Fruit fly (Drosophila melanogaster) whole organism: ENCODE data around the gene CG18094.

Experiments used
- CG8478 ChIP-seq: fragments of >200 bp; optimal IDR thresholded peaks from 2 replicates; lab custom pipeline; 2018; ENCODE audit warnings: inconsistent platforms
- Dll ChIP-seq: fragments of >200 bp; optimal IDR thresholded peaks from 2 replicates; lab custom pipeline; 2017
- EcR ChIP-seq, 2 experiments: fragments of >200 bp; optimal IDR thresholded peaks; 2 replicates each; lab custom pipeline; 2017; ENCODE audit warnings: missing biosample characterization in 2 of 2, missing genetic modification characterization in 2 of 2, missing genetic modification reagents in 2 of 2
- pan ChIP-seq: fragments of >200 bp; optimal IDR thresholded peaks from 2 replicates; lab custom pipeline; 2017
- psq ChIP-seq: fragments of >200 bp; optimal IDR thresholded peaks from 2 replicates; lab custom pipeline; 2017
- usp ChIP-seq: fragments of >200 bp; optimal IDR thresholded peaks from 2 replicates; lab custom pipeline; 2017; ENCODE audit warnings: missing biosample characterization, missing genetic modification characterization, mixed read lengths

- TF ChIP-seq EcR (GFP tag; optimal IDR thresholded peaks at IDR 0.05; lab: Kevin White, UChicago) (no peak), CG8478 (no peak), usp (GFP tag; lab: Kevin White, UChicago) (no peak), Dll (lab: Kevin White, UChicago) (no peak), pan (lab: Kevin White, UChicago) (no peak), psq (lab: Kevin White, UChicago) (no peak)
These were observed 40.0 kb downstream of the CG18094 start, which contains the start of gene CG10165 for dm6 chr2L:19530092-19530491.
